Fruit fly (Drosophila melanogaster) whole organism, prepupa: ENCODE measurements around the gene CG14966.

Experiments
- Blimp-1 ChIP-seq: fragments of 200-800 bp; sonication (Bioruptor generic); optimal IDR thresholded peaks from 3 replicates; lab custom pipeline; 2017; ENCODE audit warnings: missing biosample characterization, missing genetic modification characterization, mild to moderate bottlenecking, moderate library complexity, missing genetic modification reagents
- CG10669 ChIP-seq: fragments of 200-800 bp; sonication (Bioruptor generic); optimal IDR thresholded peaks from 3 replicates; lab custom pipeline; 2018; ENCODE audit warnings: missing biosample characterization, mild to moderate bottlenecking, missing genetic modification characterization, moderate library complexity
- CG11294 ChIP-seq: fragments of 200-800 bp; sonication (Bioruptor generic); IDR thresholded peaks from 2 replicates; pipeline ENCODE4 v1.3.6; 2022; ENCODE audit warnings: missing biosample characterization, missing genetic modification characterization
- CG11762 ChIP-seq: fragments of 200-800 bp; sonication (Bioruptor generic); optimal IDR thresholded peaks from 3 replicates; lab custom pipeline; 2016; ENCODE audit warnings: missing biosample characterization, missing genetic modification characterization; ENCODE audit not compliant: insufficient read depth
- CG11902 ChIP-seq: fragments of 200-800 bp; sonication (Bioruptor generic); optimal IDR thresholded peaks from 3 replicates; lab custom pipeline; 2016; ENCODE audit warnings: missing biosample characterization, missing genetic modification characterization
- CG16779 ChIP-seq: fragments of 200-800 bp; sonication (Bioruptor generic); optimal IDR thresholded peaks from 3 replicates; lab custom pipeline; 2017; ENCODE audit warnings: missing biosample characterization, mild to moderate bottlenecking, missing genetic modification characterization
- CG3032 ChIP-seq: fragments of 200-800 bp; optimal IDR thresholded peaks from 2 replicates; lab custom pipeline; 2019; ENCODE audit warnings: missing biosample characterization, mild to moderate bottlenecking, missing genetic modification characterization, moderate library complexity
- CG31627 ChIP-seq: fragments of 200-800 bp; sonication (Bioruptor generic); optimal IDR thresholded peaks from 3 replicates; lab custom pipeline; 2016; ENCODE audit warnings: missing biosample characterization, missing genetic modification characterization
- CG3919 ChIP-seq: fragments of 200-800 bp; sonication (Bioruptor generic); optimal IDR thresholded peaks from 3 replicates; lab custom pipeline; 2016; ENCODE audit warnings: missing biosample characterization, missing genetic modification characterization
- CG4318 ChIP-seq: fragments of 200-800 bp; sonication (Bioruptor generic); optimal IDR thresholded peaks from 3 replicates; lab custom pipeline; 2017; ENCODE audit warnings: missing biosample characterization, mild to moderate bottlenecking, missing genetic modification characterization
- CG6276 ChIP-seq: fragments of 200-800 bp; sonication (Bioruptor generic); optimal IDR thresholded peaks from 2 replicates; lab custom pipeline; 2017; ENCODE audit warnings: missing biosample characterization, mild to moderate bottlenecking, missing genetic modification characterization
- CG6854 ChIP-seq: fragments of 200-800 bp; sonication (Bioruptor generic); optimal IDR thresholded peaks from 2 replicates; lab custom pipeline; 2017; ENCODE audit warnings: missing biosample characterization, mild to moderate bottlenecking, missing genetic modification characterization
- CG7368 ChIP-seq: fragments of 200-800 bp; sonication (Bioruptor generic); optimal IDR thresholded peaks from 3 replicates; lab custom pipeline; 2016; ENCODE audit warnings: missing biosample characterization, missing genetic modification characterization
- CG8319 ChIP-seq: fragments of 200-800 bp; sonication (Bioruptor generic); optimal IDR thresholded peaks from 3 replicates; lab custom pipeline; 2016; ENCODE audit warnings: missing biosample characterization, missing genetic modification characterization
- Eip78C ChIP-seq: fragments of 200-800 bp; sonication (Bioruptor generic); peaks from one replicate; lab custom pipeline; 2016; ENCODE audit warnings: missing biosample characterization, missing genetic modification characterization
- Eip93F ChIP-seq: fragments of 200-800 bp; sonication (Bioruptor generic); optimal IDR thresholded peaks from 2 replicates; lab custom pipeline; 2016; ENCODE audit warnings: missing biosample characterization, mild to moderate bottlenecking, missing genetic modification characterization
- Hr39 ChIP-seq: fragments of 200-800 bp; sonication (Bioruptor generic); optimal IDR thresholded peaks from 2 replicates; lab custom pipeline; 2016; ENCODE audit warnings: missing biosample characterization, missing genetic modification characterization
- Lpt ChIP-seq: fragments of 200-800 bp; sonication (Bioruptor generic); optimal IDR thresholded peaks from 3 replicates; lab custom pipeline; 2016; ENCODE audit warnings: missing biosample characterization, missing genetic modification characterization
- Met ChIP-seq: fragments of 200-800 bp; sonication (Bioruptor generic); optimal IDR thresholded peaks from 3 replicates; lab custom pipeline; 2016; ENCODE audit warnings: missing biosample characterization, missing genetic modification characterization
- OdsH ChIP-seq: fragments of 200-800 bp; sonication (Bioruptor generic); optimal IDR thresholded peaks from 3 replicates; lab custom pipeline; 2016; ENCODE audit warnings: missing biosample characterization, missing genetic modification characterization
- Smox ChIP-seq: fragments of 200-800 bp; sonication (Bioruptor generic); optimal IDR thresholded peaks from 3 replicates; lab custom pipeline; 2016; ENCODE audit warnings: missing biosample characterization, missing genetic modification characterization
- Sox102F ChIP-seq: fragments of 200-800 bp; sonication (Bioruptor generic); optimal IDR thresholded peaks from 2 replicates; lab custom pipeline; 2016; ENCODE audit warnings: missing biosample characterization, mild to moderate bottlenecking, missing genetic modification characterization
- Sox14 ChIP-seq: fragments of 200-800 bp; sonication (Bioruptor generic); optimal IDR thresholded peaks from 3 replicates; lab custom pipeline; 2016; ENCODE audit warnings: missing biosample characterization, missing genetic modification characterization
- Sox15 ChIP-seq: fragments of 200-800 bp; sonication (Bioruptor generic); optimal IDR thresholded peaks from 3 replicates; lab custom pipeline; 2016; ENCODE audit warnings: missing biosample characterization, missing genetic modification characterization
- achi ChIP-seq: fragments of 200-800 bp; sonication (Bioruptor generic); optimal IDR thresholded peaks from 3 replicates; lab custom pipeline; 2016; ENCODE audit warnings: missing biosample characterization, missing genetic modification characterization
- acj6 ChIP-seq: fragments of 200-800 bp; sonication (Bioruptor generic); optimal IDR thresholded peaks from 3 replicates; lab custom pipeline; 2016; ENCODE audit warnings: missing biosample characterization, missing genetic modification characterization
- cyc ChIP-seq: fragments of 200-800 bp; sonication (Bioruptor generic); optimal IDR thresholded peaks from 3 replicates; lab custom pipeline; 2016; ENCODE audit warnings: missing biosample characterization, missing genetic modification characterization
- dsx ChIP-seq: fragments of 200-800 bp; optimal IDR thresholded peaks from 3 replicates; lab custom pipeline; 2019; ENCODE audit warnings: missing biosample characterization, mild to moderate bottlenecking, missing genetic modification characterization, moderate library complexity; ENCODE audit not compliant: poor library complexity, severe bottlenecking
- eg ChIP-seq: fragments of 200-800 bp; sonication (Bioruptor generic); IDR thresholded peaks from 3 replicates; pipeline ENCODE4 v1.3.6; 2022; ENCODE audit warnings: missing biosample characterization, missing genetic modification characterization
- esn ChIP-seq: fragments of 200-800 bp; sonication (Bioruptor generic); optimal IDR thresholded peaks from 2 replicates; lab custom pipeline; 2016; ENCODE audit warnings: missing biosample characterization, mild to moderate bottlenecking, missing genetic modification characterization, moderate library complexity
- fkh ChIP-seq: fragments of 200-800 bp; sonication (Bioruptor generic); optimal IDR thresholded peaks from 3 replicates; lab custom pipeline; 2017; ENCODE audit warnings: missing biosample characterization, mild to moderate bottlenecking, missing genetic modification characterization, moderate library complexity
- lz ChIP-seq: fragments of 200-800 bp; sonication (Bioruptor generic); optimal IDR thresholded peaks from 3 replicates; lab custom pipeline; 2016; ENCODE audit warnings: missing biosample characterization, missing genetic modification characterization
- net ChIP-seq: fragments of 200-800 bp; sonication (Bioruptor generic); optimal IDR thresholded peaks from 3 replicates; lab custom pipeline; 2016; ENCODE audit warnings: missing biosample characterization, missing genetic modification characterization
- spab ChIP-seq: fragments of 200-800 bp; sonication (Bioruptor generic); optimal IDR thresholded peaks from 2 replicates; lab custom pipeline; 2017; ENCODE audit warnings: missing biosample characterization, mild to moderate bottlenecking, missing genetic modification characterization, missing genetic modification reagents
- topi ChIP-seq: fragments of 200-800 bp; sonication (Bioruptor generic); optimal IDR thresholded peaks from 3 replicates; lab custom pipeline; 2016; ENCODE audit warnings: missing biosample characterization, missing genetic modification characterization
- vri ChIP-seq: fragments of 200-800 bp; sonication (Bioruptor generic); optimal IDR thresholded peaks from 3 replicates; lab custom pipeline; 2016; ENCODE audit warnings: missing biosample characterization, mild to moderate bottlenecking, missing genetic modification characterization

The CG14966 gene

DNA sequence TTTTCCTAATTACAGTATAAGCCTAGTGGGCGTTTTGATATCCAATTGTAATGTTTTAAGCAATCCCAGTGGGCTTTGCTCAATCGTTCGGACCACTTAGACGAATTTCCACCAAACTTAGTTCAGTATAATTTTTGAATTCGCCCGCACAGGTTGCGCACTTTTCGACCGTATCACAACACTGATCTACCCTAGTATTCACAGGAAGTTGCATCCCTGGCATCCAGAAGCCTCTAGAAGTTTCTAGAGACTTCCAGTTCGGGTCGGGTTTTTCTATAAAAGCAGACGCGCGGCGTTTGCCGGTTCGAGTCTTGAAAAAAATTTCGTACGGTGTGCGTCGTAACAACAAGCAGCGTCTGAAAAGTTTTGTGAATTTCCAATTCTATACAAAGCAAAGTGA lies 4.5 kb downstream of the CG14966 start, which contains the start of gene Hsp83 (continued):
- peak; percentile 90 for TF ChIP-seq CG10669 (GFP tag; lab: Kevin White, UChicago)
- TF ChIP-seq CG31627 (GFP tag; lab: Kevin White, UChicago): peak; percentile 83
- peak; percentile 97 for TF ChIP-seq esn (GFP tag; lab: Kevin White, UChicago)
- peak; percentile 88 for TF ChIP-seq achi (GFP tag; lab: Kevin White, UChicago)
- TF ChIP-seq acj6 (GFP tag; lab: Kevin White, UChicago): peak; percentile 85
- TF ChIP-seq CG8319 (GFP tag; lab: Kevin White, UChicago): peak; percentile 89
- TF ChIP-seq CG16779 (tag; lab: Kevin White, UChicago): peak; percentile 98
- TF ChIP-seq eg: peak; percentile 94
- peak; percentile 53; the same call in 1 of the 2 replicates for TF ChIP-seq CG11294 (GFP tag; lab: Robert Waterston, UW)
- peak; percentile 34 for TF ChIP-seq CG11902 (GFP tag; lab: Kevin White, UChicago)
- peak; percentile 82 for TF ChIP-seq fkh (GFP tag; lab: Kevin White, UChicago)
- TF ChIP-seq Eip78C: peak; percentile 99
- TF ChIP-seq lz (GFP tag; lab: Kevin White, UChicago): peak; percentile 93
- peak; percentile 82 for TF ChIP-seq CG3032 (tag; lab: Kevin White, UChicago)
- peak; percentile 84 for TF ChIP-seq Sox14 (GFP tag; lab: Kevin White, UChicago)
- peak; percentile 89 for TF ChIP-seq Eip93F (GFP tag; lab: Kevin White, UChicago)
- peak; percentile 98 for TF ChIP-seq vri (GFP tag; lab: Kevin White, UChicago)

DNA sequence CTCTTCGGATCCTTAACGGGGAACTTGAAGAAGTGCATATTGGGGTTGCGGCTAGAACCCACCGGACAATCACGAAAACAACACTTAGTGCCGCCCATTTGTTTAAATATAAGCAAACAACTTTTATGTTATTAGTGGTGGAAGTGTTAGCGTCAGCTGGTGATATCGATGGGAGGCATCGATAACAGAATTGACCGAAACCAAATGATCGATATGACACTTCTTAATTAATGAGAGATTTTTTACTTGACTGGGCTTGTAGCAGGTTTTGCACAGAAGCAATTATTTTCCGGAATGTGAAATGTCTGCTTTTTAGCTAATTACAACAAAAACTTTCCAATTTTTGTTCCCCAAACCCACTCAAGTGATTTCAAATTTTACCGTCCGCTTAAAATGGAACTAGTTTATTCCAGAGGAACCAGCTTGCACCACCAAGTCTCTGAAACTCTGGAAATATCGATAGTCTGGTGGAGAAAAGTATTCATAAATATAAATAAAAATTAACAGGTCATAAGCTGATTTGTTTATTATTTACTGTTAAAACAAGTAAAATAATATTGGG lies 5.0 kb downstream of the CG14966 start, which contains the start of gene CG14965:
Gene CG14965, minus strand, starts transcription at position 159 of the 562 bp plus-strand sequence.
- TF ChIP-seq Sox102F (GFP tag; lab: Kevin White, UChicago) (no peak), Blimp-1 (no peak), fkh (GFP tag; lab: Kevin White, UChicago) (peak; percentile 85), Lpt (no peak)

DNA sequence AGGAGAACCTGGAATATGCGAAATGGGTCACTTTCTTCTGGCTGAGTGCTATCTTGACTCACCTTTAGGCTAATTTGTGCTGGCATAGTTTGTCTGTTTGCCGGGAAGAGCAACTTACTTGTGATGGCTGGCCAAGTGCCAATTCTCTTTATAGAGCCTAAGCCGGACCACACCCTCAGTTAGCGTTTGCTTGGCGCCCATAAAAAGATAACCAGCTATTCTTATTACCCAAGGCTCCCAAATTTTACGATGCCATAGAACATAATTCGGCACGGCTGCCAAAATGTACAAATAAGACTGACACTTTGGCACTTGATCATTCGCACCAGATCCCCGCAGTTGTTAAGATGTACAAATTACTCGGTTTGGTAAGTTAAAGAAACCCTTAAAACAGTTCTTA lies 7.8 kb downstream of the CG14966 start, which contains the start of the genes CG42525 and CG14958:
Gene CG42525, minus strand, starts transcription at position 101 of the 400 bp plus-strand sequence.
Gene CG14958, plus strand, starts transcription at position 332 of the 400 bp plus-strand sequence.
- no peak for TF ChIP-seq CG6276
- no peak for TF ChIP-seq CG4318 (GFP tag; lab: Kevin White, UChicago)
- TF ChIP-seq dsx (GFP tag; lab: Kevin White, UChicago): no peak
- TF ChIP-seq topi (GFP tag; lab: Kevin White, UChicago): no peak
- TF ChIP-seq Smox (GFP tag; lab: Kevin White, UChicago): no peak
- TF ChIP-seq achi (GFP tag; lab: Kevin White, UChicago): no peak

DNA sequence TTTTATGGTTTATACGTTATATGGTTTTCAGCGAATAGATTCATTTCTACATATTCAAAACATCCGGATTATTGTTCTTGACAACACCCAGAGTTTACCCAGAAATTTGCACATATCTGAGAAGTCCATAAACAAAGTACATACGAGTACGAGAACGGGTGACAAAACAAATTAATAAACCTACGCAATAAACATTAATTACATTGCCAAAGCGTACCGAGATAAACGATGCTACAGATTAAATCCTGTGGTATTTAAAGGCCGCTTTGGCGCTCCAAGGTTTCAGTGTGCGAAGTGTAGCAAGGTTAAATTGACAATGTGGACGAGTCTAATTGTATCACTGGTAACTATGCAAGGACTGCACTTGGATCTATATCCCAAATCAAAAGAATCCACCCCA lies 10.2 kb downstream of the CG14966 start, which contains the start of gene CG14957:
Gene CG14957, plus strand, starts transcription at position 301 of the 400 bp plus-strand sequence.
- TF ChIP-seq CG6854 (GFP tag; lab: Kevin White, UChicago) (peak; percentile 0), cyc (GFP tag; lab: Kevin White, UChicago) (no peak), Hr39 (GFP tag; lab: Kevin White, UChicago) (no peak)

DNA sequence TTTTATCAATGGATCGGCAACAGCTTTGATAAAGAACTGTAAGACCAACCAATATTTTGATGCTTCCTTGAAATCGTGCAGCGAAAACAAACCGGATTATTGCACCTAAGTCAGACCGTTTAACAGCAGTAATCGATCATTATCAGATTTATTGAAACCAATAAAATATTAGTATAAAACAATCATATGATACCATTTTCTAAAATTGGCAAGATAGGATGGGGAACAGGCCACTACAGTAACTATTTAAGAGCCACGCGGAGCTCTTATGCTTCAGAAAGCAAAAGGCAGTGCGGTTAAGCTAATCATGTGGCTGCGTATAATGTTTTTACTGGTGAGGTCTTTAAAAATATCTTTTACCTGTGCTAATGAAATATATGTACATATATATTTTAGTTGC lies 11.1 kb downstream of the CG14966 start, which contains the start of gene CG32284:
Gene CG32284, plus strand, starts transcription at position 301 of the 400 bp plus-strand sequence.
- no peak for TF ChIP-seq eg

DNA sequence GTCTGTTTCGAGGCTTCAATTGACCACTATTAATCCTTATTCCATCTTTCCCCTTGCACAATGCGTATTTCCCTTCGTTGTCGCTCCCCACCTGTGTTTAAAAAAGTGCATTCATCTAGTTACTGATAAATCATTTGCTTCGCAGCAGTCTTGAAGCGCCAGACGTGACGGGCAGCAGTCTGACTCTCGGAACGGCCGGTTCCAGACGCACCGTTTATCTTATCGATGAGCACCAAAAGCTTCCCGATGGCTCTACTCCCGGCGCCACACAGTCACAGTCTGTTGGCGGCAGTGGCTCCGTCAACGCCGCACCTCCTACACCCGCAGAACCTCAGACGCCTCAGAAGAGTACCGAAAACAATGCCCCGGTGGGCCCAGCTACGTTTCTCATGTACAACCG lies 13.3 kb downstream of the CG14966 start, which contains the start of gene CG42494:
Gene CG42494, plus strand, starts transcription at position 301 of the 400 bp plus-strand sequence.
- TF ChIP-seq CG11762 (GFP tag; lab: Kevin White, UChicago): no peak
- no peak for TF ChIP-seq CG16779 (tag; lab: Kevin White, UChicago)
- TF ChIP-seq CG31627 (GFP tag; lab: Kevin White, UChicago): no peak
- TF ChIP-seq spab (GFP tag; lab: Kevin White, UChicago): no peak
- no peak for TF ChIP-seq Sox15 (GFP tag; lab: Kevin White, UChicago)
- TF ChIP-seq Eip78C: no peak
- TF ChIP-seq Lpt: no peak
- no peak for TF ChIP-seq CG8319 (GFP tag; lab: Kevin White, UChicago)
- no peak for TF ChIP-seq CG11902 (GFP tag; lab: Kevin White, UChicago)
- no peak for TF ChIP-seq Eip93F (GFP tag; lab: Kevin White, UChicago)
- TF ChIP-seq net: no peak
- no peak for TF ChIP-seq CG7368 (GFP tag; lab: Kevin White, UChicago)
- TF ChIP-seq Met (GFP tag; lab: Kevin White, UChicago): no peak
- TF ChIP-seq Hr39 (GFP tag; lab: Kevin White, UChicago): no peak
- TF ChIP-seq OdsH (GFP tag; lab: Kevin White, UChicago): no peak
- no peak for TF ChIP-seq CG3919 (GFP tag; lab: Kevin White, UChicago)
- no peak for TF ChIP-seq CG11294 (GFP tag; lab: Robert Waterston, UW)
- TF ChIP-seq, all 60 proteins: peak for 0
